Fruit fly (Drosophila melanogaster) whole organism, embryonic: ENCODE results near the gene CG6325.

Experiments used
- ATbp ChIP-seq: fragments of 200-800 bp; sonication (Bioruptor generic); optimal IDR thresholded peaks from 2 replicates; lab custom pipeline; 2017; ENCODE audit warnings: missing biosample characterization, mild to moderate bottlenecking, missing genetic modification characterization, missing genetic modification reagents
- Atf-2 ChIP-seq: fragments of 200-800 bp; sonication (Bioruptor generic); optimal IDR thresholded peaks from 2 replicates; lab custom pipeline; 2016; ENCODE audit warnings: missing biosample characterization, missing genetic modification characterization
- B-H1 ChIP-seq: fragments of 200-800 bp; sonication (Bioruptor generic); IDR thresholded peaks from 3 replicates; pipeline ENCODE4 v1.3.6; 2022; ENCODE audit warnings: missing biosample characterization, missing genetic modification characterization
- B-H2 ChIP-seq: fragments of 200-800 bp; sonication (Bioruptor generic); optimal IDR thresholded peaks from 2 replicates; lab custom pipeline; 2018; ENCODE audit warnings: missing biosample characterization, mild to moderate bottlenecking, missing genetic modification characterization
- BEAF-32 ChIP-seq: fragments of 200-800 bp; sonication (Bioruptor generic); optimal IDR thresholded peaks from 3 replicates; lab custom pipeline; 2017; ENCODE audit warnings: missing biosample characterization, missing genetic modification characterization, mild to moderate bottlenecking, moderate library complexity, missing genetic modification reagents
- CG10366 ChIP-seq: fragments of 200-800 bp; sonication (Bioruptor generic); IDR thresholded peaks from 2 replicates; pipeline ENCODE4 v1.3.6; 2022; ENCODE audit warnings: missing biosample characterization, missing genetic modification characterization
- CG10543 ChIP-seq: fragments of 200-800 bp; sonication (Bioruptor generic); optimal IDR thresholded peaks from 3 replicates; lab custom pipeline; 2017; ENCODE audit warnings: missing biosample characterization, mild to moderate bottlenecking, missing genetic modification characterization, moderate library complexity
- CG12071 ChIP-seq: fragments of 200-800 bp; sonication (Bioruptor generic); optimal IDR thresholded peaks from 3 replicates; lab custom pipeline; 2018; ENCODE audit warnings: missing biosample characterization, mild to moderate bottlenecking, missing genetic modification characterization
- CG12391 ChIP-seq: fragments of 200-800 bp; sonication (Bioruptor generic); optimal IDR thresholded peaks from 3 replicates; lab custom pipeline; 2018; ENCODE audit warnings: missing biosample characterization, mild to moderate bottlenecking, missing genetic modification characterization, moderate library complexity
- CG15601 ChIP-seq: fragments of 200-800 bp; sonication (Bioruptor generic); optimal IDR thresholded peaks from 3 replicates; lab custom pipeline; 2019; ENCODE audit warnings: missing biosample characterization, mild to moderate bottlenecking, missing genetic modification characterization, moderate library complexity
- CG16779 ChIP-seq: fragments of 200-800 bp; sonication (Bioruptor generic); IDR thresholded peaks from 2 replicates; pipeline ENCODE4 v1.3.6; 2022; ENCODE audit warnings: missing biosample characterization, missing genetic modification characterization
- CG17912 ChIP-seq: fragments of 200-800 bp; sonication (Bioruptor generic); optimal IDR thresholded peaks from 2 replicates; lab custom pipeline; 2018; ENCODE audit warnings: missing biosample characterization, mild to moderate bottlenecking, missing genetic modification characterization
- CG43689 ChIP-seq: fragments of 200-800 bp; sonication (Bioruptor generic); IDR thresholded peaks from 2 replicates; pipeline ENCODE4 v1.3.6; 2022; ENCODE audit warnings: missing biosample characterization, missing genetic modification characterization
- CG4404 ChIP-seq: fragments of 200-800 bp; sonication (Bioruptor generic); IDR thresholded peaks from 2 replicates; pipeline ENCODE4 v1.3.6; 2022; ENCODE audit warnings: missing biosample characterization, missing genetic modification characterization
- CG5180 ChIP-seq: fragments of 200-800 bp; sonication (Bioruptor generic); optimal IDR thresholded peaks from 3 replicates; lab custom pipeline; 2017; ENCODE audit warnings: missing biosample characterization, missing genetic modification characterization, mild to moderate bottlenecking, moderate library complexity, missing genetic modification reagents
- CG5245 ChIP-seq: fragments of 200-800 bp; sonication (Bioruptor generic); optimal IDR thresholded peaks from 3 replicates; lab custom pipeline; 2016; ENCODE audit warnings: missing biosample characterization, missing genetic modification characterization
- CG6683 ChIP-seq: fragments of 200-800 bp; sonication (Bioruptor generic); optimal IDR thresholded peaks from 2 replicates; lab custom pipeline; 2017; ENCODE audit warnings: missing biosample characterization, mild to moderate bottlenecking, missing genetic modification characterization, missing genetic modification reagents
- CG6765 ChIP-seq: fragments of 200-800 bp; sonication (Bioruptor generic); optimal IDR thresholded peaks from 3 replicates; lab custom pipeline; 2017; ENCODE audit warnings: missing biosample characterization, mild to moderate bottlenecking, missing genetic modification characterization
- CG6854 ChIP-seq: fragments of 200-800 bp; sonication (Bioruptor generic); optimal IDR thresholded peaks from 3 replicates; lab custom pipeline; 2017; ENCODE audit warnings: missing biosample characterization, mild to moderate bottlenecking, missing genetic modification characterization
- CG7556 ChIP-seq: fragments of 200-800 bp; sonication (Bioruptor generic); optimal IDR thresholded peaks from 2 replicates; lab custom pipeline; 2017; ENCODE audit warnings: missing biosample characterization, mild to moderate bottlenecking, missing genetic modification characterization
- CG9727 ChIP-seq: fragments of 200-800 bp; sonication (Bioruptor generic); optimal IDR thresholded peaks from 3 replicates; lab custom pipeline; 2017; ENCODE audit warnings: missing biosample characterization, mild to moderate bottlenecking, missing genetic modification characterization
- Dip2 ChIP-seq: fragments of 200-800 bp; sonication (Bioruptor generic); IDR thresholded peaks from 2 replicates; pipeline ENCODE4 v1.3.6; 2022; ENCODE audit warnings: missing biosample characterization, missing genetic modification characterization
- Gsc ChIP-seq: fragments of 200-800 bp; sonication (Bioruptor generic); IDR thresholded peaks from 2 replicates; pipeline ENCODE4 v1.3.6; 2022; ENCODE audit warnings: missing biosample characterization, missing genetic modification characterization
- HLH3B ChIP-seq: fragments of 200-800 bp; sonication (Bioruptor generic); IDR thresholded peaks from 2 replicates; pipeline ENCODE4 v1.3.6; 2022; ENCODE audit warnings: missing biosample characterization, missing genetic modification characterization
- HmgZ ChIP-seq: fragments of 200-800 bp; sonication (Bioruptor generic); optimal IDR thresholded peaks from 2 replicates; lab custom pipeline; 2018; ENCODE audit warnings: missing biosample characterization, mild to moderate bottlenecking, missing genetic modification characterization
- NC2α ChIP-seq: fragments of 200-800 bp; sonication (Bioruptor generic); optimal IDR thresholded peaks from 2 replicates; lab custom pipeline; 2016; ENCODE audit warnings: missing biosample characterization, missing genetic modification characterization
- Nf-YB ChIP-seq: fragments of 200-800 bp; sonication (Bioruptor generic); optimal IDR thresholded peaks from 3 replicates; lab custom pipeline; 2019; ENCODE audit warnings: missing biosample characterization, mild to moderate bottlenecking, missing genetic modification characterization, moderate library complexity
- Ravus ChIP-seq: fragments of 200-800 bp; sonication (Bioruptor generic); IDR thresholded peaks from 2 replicates; pipeline ENCODE4 v1.3.6; 2022; ENCODE audit warnings: missing biosample characterization, missing genetic modification characterization
- Rfx ChIP-seq: fragments of 200-800 bp; sonication (Bioruptor generic); IDR thresholded peaks from 2 replicates; pipeline ENCODE4 v1.3.6; 2022; ENCODE audit warnings: missing biosample characterization, missing genetic modification characterization
- Rx ChIP-seq: fragments of 200-800 bp; sonication (Bioruptor generic); IDR thresholded peaks from 2 replicates; pipeline ENCODE4 v1.3.6; 2022; ENCODE audit warnings: missing biosample characterization, missing genetic modification characterization
- Six4 ChIP-seq: fragments of 200-800 bp; sonication (Bioruptor generic); optimal IDR thresholded peaks from 2 replicates; lab custom pipeline; 2016; ENCODE audit warnings: missing biosample characterization, missing genetic modification characterization
- ab ChIP-seq: fragments of 200-800 bp; sonication (Bioruptor generic); optimal IDR thresholded peaks from 2 replicates; lab custom pipeline; 2016; ENCODE audit warnings: missing biosample characterization, missing genetic modification characterization
- amos ChIP-seq: fragments of 200-800 bp; sonication (Bioruptor generic); IDR thresholded peaks from 2 replicates; pipeline ENCODE4 v1.3.6; 2022; ENCODE audit warnings: missing biosample characterization, missing genetic modification characterization; ENCODE audit not compliant: partially characterized antibody
- btn ChIP-seq: fragments of 200-800 bp; sonication (Bioruptor generic); optimal IDR thresholded peaks from 2 replicates; lab custom pipeline; 2016; ENCODE audit warnings: missing biosample characterization, missing genetic modification characterization
- caup ChIP-seq: fragments of 200-800 bp; sonication (Bioruptor generic); optimal IDR thresholded peaks from 3 replicates; lab custom pipeline; 2017; ENCODE audit warnings: missing biosample characterization, mild to moderate bottlenecking, missing genetic modification characterization, moderate library complexity; ENCODE audit not compliant: severe bottlenecking
- gsb ChIP-seq: fragments of 200-800 bp; sonication (Bioruptor generic); IDR thresholded peaks from 2 replicates; pipeline ENCODE4 v1.3.6; 2022; ENCODE audit warnings: missing biosample characterization, missing genetic modification characterization
- h ChIP-seq: fragments of >200 bp; optimal IDR thresholded peaks from 2 replicates; lab custom pipeline; 2017
- hb ChIP-seq: fragments of 200-800 bp; sonication (Bioruptor generic); IDR thresholded peaks from 3 replicates; pipeline ENCODE4 v1.3.6; 2022; ENCODE audit warnings: missing biosample characterization, missing genetic modification characterization; ENCODE audit not compliant: partially characterized antibody
- lmd ChIP-seq: fragments of 200-800 bp; sonication (Bioruptor generic); IDR thresholded peaks from 2 replicates; pipeline ENCODE4 v1.3.6; 2022; ENCODE audit warnings: missing biosample characterization, missing genetic modification characterization
- oc ChIP-seq: fragments of 200-800 bp; sonication (Bioruptor generic); optimal IDR thresholded peaks from 2 replicates; lab custom pipeline; 2018; ENCODE audit warnings: missing biosample characterization, mild to moderate bottlenecking, missing genetic modification characterization, moderate library complexity
- otp ChIP-seq: fragments of 200-800 bp; sonication (Bioruptor generic); IDR thresholded peaks from 3 replicates; pipeline ENCODE4, ENCODE4 v1.3.6; 2022; ENCODE audit warnings: missing biosample characterization, missing genetic modification characterization
- seq ChIP-seq: fragments of 200-800 bp; sonication (Bioruptor generic); IDR thresholded peaks from 2 replicates; pipeline ENCODE4 v1.3.6; 2022; ENCODE audit warnings: missing biosample characterization, missing genetic modification characterization
- sima ChIP-seq: fragments of 200-800 bp; sonication (Bioruptor generic); optimal IDR thresholded peaks from 2 replicates; lab custom pipeline; 2016; ENCODE audit warnings: missing biosample characterization, missing genetic modification characterization
- slbo ChIP-seq: fragments of 200-800 bp; sonication (Bioruptor generic); IDR thresholded peaks from 2 replicates; pipeline ENCODE4 v1.3.6; 2022; ENCODE audit warnings: missing biosample characterization, missing genetic modification characterization
- slou ChIP-seq: fragments of 200-800 bp; sonication (Bioruptor generic); optimal IDR thresholded peaks from 3 replicates; lab custom pipeline; 2016; ENCODE audit warnings: missing biosample characterization, missing genetic modification characterization
- stc ChIP-seq: fragments of 200-800 bp; sonication (Bioruptor generic); IDR thresholded peaks from 2 replicates; pipeline ENCODE4 v1.3.6; 2022; ENCODE audit warnings: missing biosample characterization, missing genetic modification characterization
- trem ChIP-seq: fragments of 200-800 bp; optimal IDR thresholded peaks from 3 replicates; lab custom pipeline; 2019; ENCODE audit warnings: missing biosample characterization, mild to moderate bottlenecking, missing genetic modification characterization, moderate library complexity
- trh ChIP-seq: fragments of 200-800 bp; sonication (Bioruptor generic); optimal IDR thresholded peaks from 2 replicates; lab custom pipeline; 2016; ENCODE audit warnings: missing biosample characterization, missing genetic modification characterization
- vfl ChIP-seq: fragments of 200-800 bp; sonication (Bioruptor generic); optimal IDR thresholded peaks from 2 replicates; lab custom pipeline; 2016; ENCODE audit warnings: missing biosample characterization, missing genetic modification characterization
- vvl ChIP-seq: fragments of 200-800 bp; sonication (Bioruptor generic); IDR thresholded peaks from 2 replicates; pipeline ENCODE4 v1.3.6; 2022; ENCODE audit warnings: missing biosample characterization, missing genetic modification characterization

The CG6325 gene

dm6 chr3R:10356563-10357363 is 50.3 kb downstream of the CG6325 start (continued):
- TF ChIP-seq CG9727 (GFP tag; lab: Kevin White, UChicago), result peak; percentile 93
- peak; percentile 8 for TF ChIP-seq CG5180 (GFP tag; lab: Kevin White, UChicago)
- TF ChIP-seq amos (GFP tag; lab: Robert Waterston, UW), result no peak
- TF ChIP-seq Ravus (GFP tag; lab: Robert Waterston, UW), result no peak
- no peak for TF ChIP-seq CG16779 (GFP tag; lab: Robert Waterston, UW)
- TF ChIP-seq vfl (GFP tag; lab: Kevin White, UChicago), result peak; percentile 34
- TF ChIP-seq ab (GFP tag; lab: Kevin White, UChicago), result no peak
- no peak for TF ChIP-seq Dip2 (GFP tag; lab: Robert Waterston, UW)
- no peak for TF ChIP-seq CG43689
- TF ChIP-seq Atf-2 (GFP tag; lab: Kevin White, UChicago), result peak; percentile 77
- no peak for TF ChIP-seq Rfx (GFP tag; lab: Robert Waterston, UW)
- no peak for TF ChIP-seq B-H2 (GFP tag; lab: Kevin White, UChicago)
- no peak for TF ChIP-seq stc (GFP tag; lab: Robert Waterston, UW)
- TF ChIP-seq gsb (GFP tag; lab: Robert Waterston, UW), result no peak
- TF ChIP-seq CG10543 (GFP tag; lab: Kevin White, UChicago), result peak; percentile 46
- peak; percentile 57 for TF ChIP-seq Nf-YB (GFP tag; lab: Kevin White, UChicago)
- TF ChIP-seq sima, result peak; percentile 57
- TF ChIP-seq vvl (GFP tag; lab: Robert Waterston, UW), result no peak
- TF ChIP-seq CG12391, result peak; percentile 90
- TF ChIP-seq CG6683 (GFP tag; lab: Kevin White, UChicago), result peak; percentile 65
- TF ChIP-seq CG7556 (GFP tag; lab: Kevin White, UChicago), result peak; percentile 94
- TF ChIP-seq NC2α (GFP tag; lab: Kevin White, UChicago), result peak; percentile 14
- TF ChIP-seq CG6854 (GFP tag; lab: Kevin White, UChicago), result peak; percentile 81
- TF ChIP-seq ATbp, result peak; percentile 68
- TF ChIP-seq HLH3B (GFP tag; lab: Robert Waterston, UW), result no peak
- no peak for TF ChIP-seq h (lab: Kevin White, UChicago)
- peak; percentile 79 for TF ChIP-seq oc (tag; lab: Kevin White, UChicago)
- peak; percentile 77 for TF ChIP-seq caup
- no peak for TF ChIP-seq lmd (GFP tag; lab: Robert Waterston, UW)
- TF ChIP-seq CG10366 (GFP tag; lab: Robert Waterston, UW), result no peak; the same call in 1 of the 2 replicates
- TF ChIP-seq CG5245 (GFP tag; lab: Kevin White, UChicago), result peak; percentile 28
- TF ChIP-seq slou (GFP tag; lab: Kevin White, UChicago), result peak; percentile 20
- TF ChIP-seq Six4 (GFP tag; lab: Kevin White, UChicago), result peak; percentile 65
- TF ChIP-seq trh (GFP tag; lab: Kevin White, UChicago), result peak; percentile 43
- TF ChIP-seq CG6765 (GFP tag; lab: Kevin White, UChicago), result peak; percentile 32
- TF ChIP-seq seq (GFP tag; lab: Robert Waterston, UW), result no peak
- TF ChIP-seq BEAF-32 (GFP tag; lab: Kevin White, UChicago), result no peak
- TF ChIP-seq hb, result no peak
- TF ChIP-seq trem, result peak; percentile 75
- TF ChIP-seq CG4404 (GFP tag; lab: Robert Waterston, UW), result no peak
- peak; percentile 61 for TF ChIP-seq CG12071 (GFP tag; lab: Kevin White, UChicago)
- peak; percentile 42 for TF ChIP-seq HmgZ (tag; lab: Kevin White, UChicago)
- no peak for TF ChIP-seq CG17912 (GFP tag; lab: Kevin White, UChicago)
- no peak for TF ChIP-seq Gsc (GFP tag; lab: Robert Waterston, UW)
- no peak for TF ChIP-seq Rx (GFP tag; lab: Robert Waterston, UW)
- TF ChIP-seq otp (GFP tag; lab: Robert Waterston, UW), result no peak
- no peak; the same call in 2 of the 3 replicates for TF ChIP-seq B-H1 (GFP tag; lab: Robert Waterston, UW)
- TF ChIP-seq slbo (GFP tag; lab: Robert Waterston, UW), result no peak
- peak; percentile 72 for TF ChIP-seq CG15601
- TF ChIP-seq btn (GFP tag; lab: Kevin White, UChicago), result peak; percentile 69
